Worm (Caenorhabditis elegans): ENCODE measurements around the gene arx-4.

The arx-4 gene

ce11 chrIII:861819-862356 is at the start of gene arx-4:
TSS of gene arx-4 (plus strand) at chrIII:862306.
- TF ChIP-seq lin-35 (GFP tag; optimal IDR thresholded peaks at IDR 0.05) (peak in 1 of 2 experiments; percentile 26), fos-1 (tag; optimal IDR thresholded peaks at IDR 0.05) (peak; percentile 10), efl-1 (optimal IDR thresholded peaks at IDR 0.05) (no peak), efl-1 (GFP tag; optimal IDR thresholded peaks at IDR 0.05 in 1 of 2) (peak; percentile 16 to 84), blmp-1 (tag; optimal IDR thresholded peaks at IDR 0.05) (peak; percentile 66), irx-1 (tag; optimal IDR thresholded peaks at IDR 0.05) (peak; percentile 8), elt-2 (tag; optimal IDR thresholded peaks at IDR 0.05) (no peak), egl-13 (tag; optimal IDR thresholded peaks at IDR 0.05) (no peak), dpl-1 (GFP tag; optimal IDR thresholded peaks at IDR 0.05) (peak in 1 of 3 experiments; percentile 26), skn-1 (tag; optimal IDR thresholded peaks at IDR 0.05) (peak; percentile 41), isw-1 (GFP tag; IDR thresholded peaks at IDR 0.05) (no peak), nhr-71 (tag; optimal IDR thresholded peaks at IDR 0.05) (peak; percentile 11), nhr-20 (tag; optimal IDR thresholded peaks at IDR 0.05) (peak; percentile 13)

DNA sequence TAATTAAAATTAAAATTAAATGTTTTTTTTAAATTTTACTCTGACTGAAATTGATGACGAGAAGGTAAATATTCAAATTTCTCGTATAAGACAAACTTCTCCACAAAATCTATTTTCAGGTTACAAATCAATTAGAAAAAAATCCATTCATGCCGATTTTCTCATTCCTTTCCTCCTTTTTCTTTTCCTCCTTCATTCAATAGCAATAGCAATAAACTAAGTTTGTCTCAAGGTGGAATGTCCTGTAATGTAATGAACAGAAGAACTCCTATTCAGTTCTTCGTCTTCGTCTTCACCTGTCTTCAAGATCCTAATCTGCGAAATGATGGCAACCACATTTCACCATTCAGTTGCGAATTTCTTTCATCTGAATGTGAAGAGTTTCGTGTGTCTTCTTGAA is 46.3 kb upstream of the arx-4 start, which contains the start of gene dac-1:
TSS of gene dac-1 (plus strand) at position 301 of the 400 bp plus-strand sequence.
- TF ChIP-seq unc-130 (tag; optimal IDR thresholded peaks at IDR 0.05) (no peak), unc-62 (GFP tag; optimal IDR thresholded peaks at IDR 0.05) (no peak), hpl-2 (GFP tag; optimal IDR thresholded peaks at IDR 0.05) (no peak), unc-30 (tag; optimal IDR thresholded peaks at IDR 0.05) (no peak), nhr-47 (tag; optimal IDR thresholded peaks at IDR 0.05) (no peak), mdl-1 (tag; optimal IDR thresholded peaks at IDR 0.05) (no peak), egl-27 (tag; optimal IDR thresholded peaks at IDR 0.05) (no peak), C04F5.9 (tag; optimal IDR thresholded peaks at IDR 0.05) (no peak), skn-1 (tag; optimal IDR thresholded peaks at IDR 0.05) (no peak)

DNA sequence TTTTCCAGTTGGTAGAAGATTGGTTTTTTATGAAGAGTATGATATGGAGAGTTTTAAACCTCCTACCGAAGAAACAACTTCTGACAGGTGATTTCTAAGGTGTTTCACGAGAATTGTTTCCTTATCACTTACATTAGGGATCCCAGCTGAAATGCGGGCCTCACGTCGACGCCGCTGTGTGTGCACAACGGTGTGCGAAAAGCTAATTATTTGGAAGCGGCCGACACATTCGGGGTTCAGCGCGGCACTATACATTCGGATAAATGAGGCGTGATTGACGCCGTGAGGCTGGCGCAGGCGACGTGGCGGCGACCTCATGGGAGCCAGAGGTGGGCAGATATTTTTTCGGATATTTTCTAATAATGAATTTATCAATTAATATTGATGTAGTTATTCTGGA is 42.8 kb upstream of the arx-4 start:
- TF ChIP-seq blmp-1 (tag; optimal IDR thresholded peaks at IDR 0.05), result no peak
- peak; percentile 8 for TF ChIP-seq sox-4 (tag; optimal IDR thresholded peaks at IDR 0.05)
- TF ChIP-seq mef-2 (tag; optimal IDR thresholded peaks at IDR 0.05), result no peak
- TF ChIP-seq snpc-4 (tag; optimal IDR thresholded peaks at IDR 0.05), result peak; percentile 80
- TF ChIP-seq lin-14 (GFP tag; optimal IDR thresholded peaks at IDR 0.05), result no peak

DNA sequence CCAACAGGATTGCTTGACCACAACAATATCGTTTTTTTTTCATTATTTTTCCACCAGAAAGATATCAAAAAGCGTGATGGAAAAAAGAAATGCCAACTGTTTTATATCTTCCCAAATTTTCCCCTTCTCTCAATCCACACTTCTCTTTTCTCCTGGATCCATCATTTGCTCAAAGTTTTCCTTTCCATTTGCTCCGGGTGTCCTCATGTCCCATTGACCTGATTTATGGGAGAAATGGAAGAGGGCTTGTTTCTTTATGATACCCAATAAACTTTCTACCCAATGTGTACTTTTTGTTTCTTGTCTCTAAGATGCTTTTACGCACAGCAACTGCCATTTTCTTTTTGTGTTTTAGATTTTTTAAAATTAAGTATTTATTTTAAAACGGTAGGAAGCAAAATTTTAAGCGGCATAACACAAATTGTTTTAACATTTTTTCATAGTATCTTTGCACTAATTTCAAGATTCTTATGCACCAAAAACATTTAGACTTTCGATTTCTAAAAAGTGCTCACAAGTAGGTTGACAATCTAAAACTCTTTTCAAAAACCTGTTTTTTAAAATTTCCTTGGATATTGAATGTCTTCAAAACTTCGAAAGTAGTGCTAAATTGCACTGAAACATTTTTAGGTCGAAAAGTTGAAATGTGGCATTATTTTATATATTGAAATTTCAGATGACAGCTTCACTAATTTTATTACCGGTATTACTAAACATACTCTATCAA is 39.4 kb upstream of the arx-4 start, which contains the start of gene clec-149:
TSS of gene clec-149 (plus strand) at position 677 of the 727 bp plus-strand sequence.
- TF ChIP-seq dsc-1 (tag; optimal IDR thresholded peaks at IDR 0.05) (peak; percentile 29), ets-5 (GFP tag; IDR thresholded peaks at IDR 0.05) (no peak), snu-23 (GFP tag; optimal IDR thresholded peaks at IDR 0.05) (peak; percentile 12), ztf-4 (tag; optimal IDR thresholded peaks at IDR 0.05) (no peak), rnt-1 (tag; optimal IDR thresholded peaks at IDR 0.05) (peak; percentile 68), lsy-2 (tag; optimal IDR thresholded peaks at IDR 0.05) (peak in 1 of 2 experiments; percentile 35), lin-14 (GFP tag; optimal IDR thresholded peaks at IDR 0.05) (peak; percentile 43), Y116A8C.19 (tag; optimal IDR thresholded peaks at IDR 0.05; ENCODE audit: borderline replicate concordance) (no peak), xbp-1 (tag; optimal IDR thresholded peaks at IDR 0.05) (no peak), unc-130 (tag; optimal IDR thresholded peaks at IDR 0.05) (peak; percentile 18), efl-3 (GFP tag; optimal IDR thresholded peaks at IDR 0.05) (no peak), nhr-71 (tag; optimal IDR thresholded peaks at IDR 0.05) (peak; percentile 29)

ce11 chrIII:825256-825655 is 36.9 kb upstream of the arx-4 start:
- TF ChIP-seq blmp-1 (tag; optimal IDR thresholded peaks at IDR 0.05), result peak; percentile 28
- TF ChIP-seq tlp-1 (tag; optimal IDR thresholded peaks at IDR 0.05), result no peak
- TF ChIP-seq hlh-17 (GFP tag; optimal IDR thresholded peaks at IDR 0.05; ENCODE audit: borderline replicate concordance), result no peak
